Worm (Caenorhabditis elegans) whole organism, early embryonic: ENCODE data around the gene C03G6.17.

Source experiments
- B0310.2 ChIP-seq: sonication (generic microtip); optimal IDR thresholded peaks from 2 replicates; lab custom pipeline; 2016; ENCODE audit warnings: mild to moderate bottlenecking, missing genetic modification characterization, missing compliant biosample characterization
- F13C5.2 ChIP-seq: sonication (generic microtip); optimal IDR thresholded peaks from 2 replicates; lab custom pipeline; 2017; ENCODE audit warnings: mild to moderate bottlenecking, missing genetic modification characterization, inconsistent platforms, missing compliant biosample characterization
- aly-1 ChIP-seq: sonication (generic microtip); optimal IDR thresholded peaks from 2 replicates; lab custom pipeline; 2016; ENCODE audit warnings: missing genetic modification characterization, missing compliant biosample characterization
- ama-1 ChIP-seq: fragments of 150-350 bp; optimal IDR thresholded peaks from 2 replicates; lab custom pipeline; 2014
- ceh-13 ChIP-seq: fragments of 200-800 bp; sonication (Bioruptor generic); optimal IDR thresholded peaks from 2 replicates; lab custom pipeline; 2018; ENCODE audit warnings: mild to moderate bottlenecking, missing genetic modification characterization, missing compliant biosample characterization
- ceh-36 ChIP-seq: sonication (generic microtip); optimal IDR thresholded peaks from 2 replicates; lab custom pipeline; 2016; ENCODE audit warnings: missing genetic modification characterization, inconsistent platforms, missing compliant biosample characterization
- hmbx-1 ChIP-seq: sonication (generic microtip); optimal IDR thresholded peaks from 2 replicates; lab custom pipeline; 2016; ENCODE audit warnings: mild to moderate bottlenecking, missing genetic modification characterization, missing compliant biosample characterization
- hnd-1 ChIP-seq: sonication (generic microtip); optimal IDR thresholded peaks from 2 replicates; lab custom pipeline; 2016; ENCODE audit warnings: missing genetic modification characterization, missing compliant biosample characterization
- pes-1 ChIP-seq: fragments of 200-800 bp; sonication (Bioruptor generic); IDR thresholded peaks from 2 replicates; pipeline ENCODE4 v1.3.6; 2022; ENCODE audit warnings: missing genetic modification reagents, missing genetic modification characterization, missing compliant biosample characterization
- scrt-1 ChIP-seq: fragments of 200-800 bp; sonication (Bioruptor generic); IDR thresholded peaks from 2 replicates; pipeline ENCODE4 v1.3.6; 2022; ENCODE audit warnings: missing genetic modification characterization, missing compliant biosample characterization
- sea-1 ChIP-seq: fragments of 200-800 bp; sonication (Bioruptor generic); conservative IDR thresholded peaks from 2 replicates; pipeline ENCODE4 v1.3.6; 2022; ENCODE audit warnings: missing genetic modification characterization, missing compliant biosample characterization
- tbx-11 ChIP-seq: fragments of 200-800 bp; sonication (Bioruptor generic); IDR thresholded peaks from 2 replicates; pipeline ENCODE4 v1.3.6; 2022; ENCODE audit warnings: missing genetic modification characterization, missing compliant biosample characterization
- tra-4 ChIP-seq: sonication (generic microtip); optimal IDR thresholded peaks from 2 replicates; lab custom pipeline; 2017; ENCODE audit warnings: missing genetic modification characterization, missing compliant biosample characterization

ce11 chrV:7426594-7426993, 45.7 kb upstream of the C03G6.17 start, which contains the start of gene srw-68:
- TF ChIP-seq aly-1 (tag; lab: Kevin White, UChicago) (no peak), B0310.2 (tag; lab: Kevin White, UChicago) (no peak), ceh-36 (tag; lab: Kevin White, UChicago) (no peak), F13C5.2 (tag; lab: Kevin White, UChicago) (no peak), ama-1 (no peak), tra-4 (tag; lab: Kevin White, UChicago) (no peak), tbx-11 (GFP tag; lab: Robert Waterston, UW) (no peak), hmbx-1 (no peak), scrt-1 (GFP tag; lab: Robert Waterston, UW) (no peak), pes-1 (GFP tag; lab: Robert Waterston, UW) (no peak), sea-1 (GFP tag; lab: Robert Waterston, UW) (no peak), ceh-13 (GFP tag; lab: Kevin White, UChicago) (no peak), hnd-1 (tag; lab: Kevin White, UChicago) (no peak)
